ENCODE assay signal across 1 fruit fly cellular context in genomic region chr3L:16146539-16146934, dm6.
A peak's percentile ranks its signal among the peaks of the same experiment; 100 is the strongest.
TF ChIP-seq lines count a peak whose summit lies in the region.

No protein-coding gene starts in this region.

TF ChIP-seq in whole organism, embryonic, 481 proteins besides CTCF, POLR2A, EP300 and RAD21 (continued from another document and continues in another):
- TF ChIP-seq C15 (GFP tag; IDR thresholded peaks at IDR 0.05; lab: Robert Waterston, UW), result no peak
- TF ChIP-seq emc (GFP tag; optimal IDR thresholded peaks at IDR 0.05; lab: Kevin White, UChicago), result no peak
- TF ChIP-seq fd96Cb (tag; optimal IDR thresholded peaks at IDR 0.05; lab: Kevin White, UChicago), result no peak
- TF ChIP-seq CG18764 (GFP tag; optimal IDR thresholded peaks at IDR 0.05; lab: Kevin White, UChicago), result no peak
- no peak for TF ChIP-seq CG2875 (GFP tag; optimal IDR thresholded peaks at IDR 0.05; lab: Kevin White, UChicago)
- no peak for TF ChIP-seq sim (GFP tag; IDR thresholded peaks at IDR 0.05; lab: Robert Waterston, UW)
- no peak for TF ChIP-seq en (GFP tag; optimal IDR thresholded peaks at IDR 0.05; lab: Kevin White, UChicago)
- TF ChIP-seq Hand (GFP tag; optimal IDR thresholded peaks at IDR 0.05; lab: Kevin White, UChicago), result peak; percentile 28
- TF ChIP-seq Abd-B (GFP tag; optimal IDR thresholded peaks at IDR 0.05; lab: Kevin White, UChicago), result peak; percentile 3
- TF ChIP-seq bigmax (GFP tag; optimal IDR thresholded peaks at IDR 0.05; lab: Kevin White, UChicago), result no peak
- peak; percentile 58 for TF ChIP-seq Meics (GFP tag; optimal IDR thresholded peaks at IDR 0.05; lab: Kevin White, UChicago)
- TF ChIP-seq CG18599 (GFP tag; optimal IDR thresholded peaks at IDR 0.05; lab: Kevin White, UChicago), result peak; percentile 31
- TF ChIP-seq amos (GFP tag; IDR thresholded peaks at IDR 0.05; lab: Robert Waterston, UW; ENCODE audit: partially characterized antibody), result no peak
- no peak for TF ChIP-seq CG7963 (GFP tag; IDR thresholded peaks at IDR 0.05; lab: Robert Waterston, UW; ENCODE audit: partially characterized antibody)
- peak in 1 of 2 experiments; percentile 0 for TF ChIP-seq dpn (GFP tag; optimal IDR thresholded peaks at IDR 0.05; lab: Kevin White, UChicago)
- TF ChIP-seq NFAT (GFP tag; IDR thresholded peaks at IDR 0.05; lab: Robert Waterston, UW), result peak; percentile 52; the same call in 1 of the 2 replicates
- peak; percentile 34 for TF ChIP-seq CG13296 (GFP tag; optimal IDR thresholded peaks at IDR 0.05; lab: Kevin White, UChicago)
- TF ChIP-seq D (optimal IDR thresholded peaks at IDR 0.05; lab: Kevin White, UChicago), result no peak
- TF ChIP-seq D (GFP tag; optimal IDR thresholded peaks at IDR 0.05; lab: Kevin White, UChicago), result no peak
- no peak for TF ChIP-seq YL-1 (GFP tag; optimal IDR thresholded peaks at IDR 0.05; lab: Kevin White, UChicago)
- no peak for TF ChIP-seq oc (tag; optimal IDR thresholded peaks at IDR 0.05; lab: Kevin White, UChicago)
- TF ChIP-seq nau (GFP tag; optimal IDR thresholded peaks at IDR 0.05; lab: Kevin White, UChicago), result no peak
- TF ChIP-seq Lim3 (GFP tag; IDR thresholded peaks at IDR 0.05; lab: Robert Waterston, UW), result no peak
- no peak for TF ChIP-seq cg (GFP tag; optimal IDR thresholded peaks at IDR 0.05; lab: Kevin White, UChicago)
- TF ChIP-seq jing (GFP tag; optimal IDR thresholded peaks at IDR 0.05; lab: Kevin White, UChicago), result no peak
- TF ChIP-seq sob (GFP tag; IDR thresholded peaks at IDR 0.05; lab: Robert Waterston, UW), result peak; percentile 55
- TF ChIP-seq CG12219 (GFP tag; optimal IDR thresholded peaks at IDR 0.05; lab: Kevin White, UChicago), result no peak
- no peak for TF ChIP-seq ftz-f1 (GFP tag; optimal IDR thresholded peaks at IDR 0.05; lab: Kevin White, UChicago)
- TF ChIP-seq her (GFP tag; optimal IDR thresholded peaks at IDR 0.05; lab: Kevin White, UChicago), result no peak
- TF ChIP-seq sens-2 (GFP tag; IDR thresholded peaks at IDR 0.05; lab: Robert Waterston, UW), result no peak
- no peak for TF ChIP-seq CG7987 (GFP tag; optimal IDR thresholded peaks at IDR 0.05; lab: Kevin White, UChicago)
- TF ChIP-seq CG6765 (GFP tag; optimal IDR thresholded peaks at IDR 0.05; lab: Kevin White, UChicago), result peak; percentile 33
- no peak for TF ChIP-seq CG15696 (tag; optimal IDR thresholded peaks at IDR 0.05; lab: Kevin White, UChicago)
- TF ChIP-seq Rx (GFP tag; IDR thresholded peaks at IDR 0.05; lab: Robert Waterston, UW), result no peak
- TF ChIP-seq CG11723 (GFP tag; optimal IDR thresholded peaks at IDR 0.05; lab: Kevin White, UChicago), result no peak
- no peak for TF ChIP-seq CG9876 (GFP tag; optimal IDR thresholded peaks at IDR 0.05; lab: Kevin White, UChicago)
- peak; percentile 62; the same call in 1 of the 3 replicates for TF ChIP-seq CG11695 (GFP tag; IDR thresholded peaks at IDR 0.05; lab: Robert Waterston, UW)
- TF ChIP-seq CG1832 (GFP tag; optimal IDR thresholded peaks at IDR 0.05; lab: Kevin White, UChicago), result no peak
- TF ChIP-seq PHDP (tag; optimal IDR thresholded peaks at IDR 0.05; lab: Kevin White, UChicago), result peak; percentile 56
- no peak for TF ChIP-seq CG1792 (GFP tag; optimal IDR thresholded peaks at IDR 0.05; lab: Kevin White, UChicago)
- peak; percentile 63 for TF ChIP-seq al (GFP tag; IDR thresholded peaks at IDR 0.05; lab: Robert Waterston, UW)
- TF ChIP-seq Myb (GFP tag; optimal IDR thresholded peaks at IDR 0.05; lab: Kevin White, UChicago), result no peak
- TF ChIP-seq H15 (GFP tag; IDR thresholded peaks at IDR 0.05; lab: Robert Waterston, UW), result no peak
- TF ChIP-seq rib (GFP tag; IDR thresholded peaks at IDR 0.05; lab: Robert Waterston, UW), result no peak
- no peak for TF ChIP-seq CG11456 (GFP tag; IDR thresholded peaks at IDR 0.05; lab: Robert Waterston, UW)
- TF ChIP-seq pros (GFP tag; optimal IDR thresholded peaks at IDR 0.05; lab: Kevin White, UChicago), result no peak
- TF ChIP-seq unc-4 (GFP tag; IDR thresholded peaks at IDR 0.05; lab: Robert Waterston, UW; ENCODE audit: partially characterized antibody), result no peak
- no peak for TF ChIP-seq zen2 (GFP tag; IDR thresholded peaks at IDR 0.05; lab: Robert Waterston, UW; ENCODE audit: partially characterized antibody)
- no peak for TF ChIP-seq CG8290 (GFP tag; optimal IDR thresholded peaks at IDR 0.05; lab: Kevin White, UChicago)
- TF ChIP-seq CG8290 (tag; optimal IDR thresholded peaks at IDR 0.05; lab: Kevin White, UChicago), result no peak
- TF ChIP-seq CG7556 (GFP tag; optimal IDR thresholded peaks at IDR 0.05; lab: Kevin White, UChicago), result peak; percentile 39
- TF ChIP-seq slbo (GFP tag; IDR thresholded peaks at IDR 0.05; lab: Robert Waterston, UW), result peak; percentile 67
- no peak for TF ChIP-seq CG14710 (tag; optimal IDR thresholded peaks at IDR 0.05; lab: Kevin White, UChicago)
- TF ChIP-seq esg (GFP tag; conservative IDR thresholded peaks at IDR 0.05; lab: Robert Waterston, UW), result 0 out of 2 replicates have a peak, but pooled peaks have one; percentile 8
- TF ChIP-seq CG10431 (GFP tag; optimal IDR thresholded peaks at IDR 0.05; lab: Kevin White, UChicago), result no peak
- no peak for TF ChIP-seq Mrtf (GFP tag; IDR thresholded peaks at IDR 0.05; lab: Robert Waterston, UW)
- TF ChIP-seq CG3838 (GFP tag; optimal IDR thresholded peaks at IDR 0.05; lab: Kevin White, UChicago), result no peak
- TF ChIP-seq H2.0 (GFP tag; IDR thresholded peaks at IDR 0.05; lab: Robert Waterston, UW), result no peak
- no peak for TF ChIP-seq chn (GFP tag; optimal IDR thresholded peaks at IDR 0.05; lab: Kevin White, UChicago)
- TF ChIP-seq Drgx (GFP tag; IDR thresholded peaks at IDR 0.05; lab: Robert Waterston, UW), result no peak
- no peak for TF ChIP-seq corto (GFP tag; optimal IDR thresholded peaks at IDR 0.05; lab: Kevin White, UChicago)
- TF ChIP-seq gsb (GFP tag; IDR thresholded peaks at IDR 0.05; lab: Robert Waterston, UW), result peak; percentile 41; the same call in 1 of the 2 replicates
- TF ChIP-seq CG10654 (GFP tag; optimal IDR thresholded peaks at IDR 0.05; lab: Kevin White, UChicago), result no peak
- TF ChIP-seq ham (GFP tag; IDR thresholded peaks at IDR 0.05; lab: Robert Waterston, UW), result no peak
- TF ChIP-seq Sin3A (optimal IDR thresholded peaks at IDR 0.05; lab: Kevin White, UChicago), result no peak
- peak; percentile 54 for TF ChIP-seq ind (GFP tag; optimal IDR thresholded peaks at IDR 0.05; lab: Kevin White, UChicago)
- TF ChIP-seq BEAF-32 (GFP tag; optimal IDR thresholded peaks at IDR 0.05; lab: Kevin White, UChicago), result no peak
- no peak for TF ChIP-seq Dref (GFP tag; IDR thresholded peaks at IDR 0.05; lab: Robert Waterston, UW)
- no peak for TF ChIP-seq hkb (optimal IDR thresholded peaks at IDR 0.05; lab: Kevin White, UChicago)
- TF ChIP-seq hkb (GFP tag; IDR thresholded peaks at IDR 0.05; lab: Robert Waterston, UW), result no peak
- TF ChIP-seq MESR4 (GFP tag; optimal IDR thresholded peaks at IDR 0.05; lab: Kevin White, UChicago), result no peak
- peak; percentile 16 for TF ChIP-seq cwo (GFP tag; optimal IDR thresholded peaks at IDR 0.05; lab: Kevin White, UChicago)
- 0 out of 2 replicates have a peak, but pooled peaks have one; percentile 25 for TF ChIP-seq CG7372 (GFP tag; IDR thresholded peaks at IDR 0.05; lab: Robert Waterston, UW)
- no peak for TF ChIP-seq Elba2 (GFP tag; optimal IDR thresholded peaks at IDR 0.05; lab: Kevin White, UChicago)
- no peak for TF ChIP-seq Scr (GFP tag; IDR thresholded peaks at IDR 0.05; lab: Robert Waterston, UW; ENCODE audit: partially characterized antibody)
- no peak for TF ChIP-seq BtbVII (GFP tag; optimal IDR thresholded peaks at IDR 0.05; lab: Kevin White, UChicago)
- no peak for TF ChIP-seq CG15601 (tag; optimal IDR thresholded peaks at IDR 0.05; lab: Kevin White, UChicago)
- TF ChIP-seq CG8478 (optimal IDR thresholded peaks at IDR 0.05; lab: Kevin White, UChicago), result no peak
- no peak for TF ChIP-seq Dip3 (GFP tag; optimal IDR thresholded peaks at IDR 0.05; lab: Kevin White, UChicago)
- no peak for TF ChIP-seq CG31365 (tag; optimal IDR thresholded peaks at IDR 0.05; lab: Kevin White, UChicago)
- no peak for TF ChIP-seq twi (tag; optimal IDR thresholded peaks at IDR 0.05; lab: Kevin White, UChicago)
- no peak for TF ChIP-seq CG2202 (tag; optimal IDR thresholded peaks at IDR 0.05; lab: Kevin White, UChicago)
- no peak for TF ChIP-seq Awh (GFP tag; IDR thresholded peaks at IDR 0.05; lab: Robert Waterston, UW)
- TF ChIP-seq Atf3 (GFP tag; optimal IDR thresholded peaks at IDR 0.05; lab: Kevin White, UChicago), result no peak
- peak; percentile 6 for TF ChIP-seq CG18262 (tag; optimal IDR thresholded peaks at IDR 0.05; lab: Kevin White, UChicago)
- no peak for TF ChIP-seq cato (GFP tag; optimal IDR thresholded peaks at IDR 0.05; lab: Kevin White, UChicago; ENCODE audit: borderline replicate concordance)
- TF ChIP-seq pfk (GFP tag; optimal IDR thresholded peaks at IDR 0.05; lab: Kevin White, UChicago), result no peak
- TF ChIP-seq peb (GFP tag; IDR thresholded peaks at IDR 0.05; lab: Robert Waterston, UW), result no peak
- no peak for TF ChIP-seq zf30C (GFP tag; optimal IDR thresholded peaks at IDR 0.05; lab: Kevin White, UChicago)
- TF ChIP-seq CG12236 (GFP tag; optimal IDR thresholded peaks at IDR 0.05; lab: Kevin White, UChicago), result no peak
- TF ChIP-seq Hr39 (optimal IDR thresholded peaks at IDR 0.05; lab: Kevin White, UChicago), result no peak
- TF ChIP-seq otp (GFP tag; IDR thresholded peaks at IDR 0.05; lab: Robert Waterston, UW), result no peak
- TF ChIP-seq CG16863 (GFP tag; optimal IDR thresholded peaks at IDR 0.05; lab: Kevin White, UChicago), result no peak
- TF ChIP-seq Opbp (GFP tag; IDR thresholded peaks at IDR 0.05; lab: Robert Waterston, UW; ENCODE audit: partially characterized antibody), result no peak
- TF ChIP-seq zfh1 (GFP tag; IDR thresholded peaks at IDR 0.05; lab: Robert Waterston, UW), result no peak
- TF ChIP-seq CG12071 (GFP tag; optimal IDR thresholded peaks at IDR 0.05; lab: Kevin White, UChicago), result no peak
- no peak for TF ChIP-seq CG8765 (GFP tag; IDR thresholded peaks at IDR 0.05; lab: Robert Waterston, UW)
- peak; percentile 16 for TF ChIP-seq CG13775 (GFP tag; optimal IDR thresholded peaks at IDR 0.05; lab: Kevin White, UChicago)
- TF ChIP-seq lbe (GFP tag; optimal IDR thresholded peaks at IDR 0.05; lab: Kevin White, UChicago), result no peak
- no peak for TF ChIP-seq tin (GFP tag; optimal IDR thresholded peaks at IDR 0.05; lab: Kevin White, UChicago)
- no peak for TF ChIP-seq Neu2 (GFP tag; optimal IDR thresholded peaks at IDR 0.05; lab: Kevin White, UChicago; ENCODE audit: borderline replicate concordance)
- TF ChIP-seq CG4360 (GFP tag; IDR thresholded peaks at IDR 0.05; lab: Robert Waterston, UW), result no peak
- no peak for TF ChIP-seq CG5180 (GFP tag; optimal IDR thresholded peaks at IDR 0.05; lab: Kevin White, UChicago)
- TF ChIP-seq Side (GFP tag; optimal IDR thresholded peaks at IDR 0.05; lab: Kevin White, UChicago), result no peak
- no peak for TF ChIP-seq CG8944 (GFP tag; optimal IDR thresholded peaks at IDR 0.05; lab: Kevin White, UChicago)
- no peak for TF ChIP-seq gfzf (GFP tag; optimal IDR thresholded peaks at IDR 0.05; lab: Kevin White, UChicago)
- TF ChIP-seq D19B (GFP tag; optimal IDR thresholded peaks at IDR 0.05; lab: Kevin White, UChicago), result peak; percentile 12
- no peak for TF ChIP-seq kni (GFP tag; optimal IDR thresholded peaks at IDR 0.05; lab: Kevin White, UChicago)
- TF ChIP-seq gro (GFP tag; optimal IDR thresholded peaks at IDR 0.05; lab: Kevin White, UChicago), result no peak
- TF ChIP-seq CG4282 (GFP tag; optimal IDR thresholded peaks at IDR 0.05; lab: Kevin White, UChicago), result no peak
- peak; percentile 4 for TF ChIP-seq Ssrp (tag; optimal IDR thresholded peaks at IDR 0.05; lab: Kevin White, UChicago)
- no peak for TF ChIP-seq CG17328 (GFP tag; IDR thresholded peaks at IDR 0.05; lab: Robert Waterston, UW)
- TF ChIP-seq CG14014 (GFP tag; IDR thresholded peaks at IDR 0.05; lab: Robert Waterston, UW), result peak; percentile 43; the same call in 1 of the 2 replicates
- peak; percentile 5 for TF ChIP-seq pho (GFP tag; optimal IDR thresholded peaks at IDR 0.05; lab: Kevin White, UChicago)
- TF ChIP-seq jumu (GFP tag; optimal IDR thresholded peaks at IDR 0.05; lab: Kevin White, UChicago), result no peak
- TF ChIP-seq btn (GFP tag; optimal IDR thresholded peaks at IDR 0.05; lab: Kevin White, UChicago), result no peak
- TF ChIP-seq B-H1 (GFP tag; IDR thresholded peaks at IDR 0.05; lab: Robert Waterston, UW), result no peak
- no peak for TF ChIP-seq cad (GFP tag; optimal IDR thresholded peaks at IDR 0.05; lab: Kevin White, UChicago)
- TF ChIP-seq CG32767 (GFP tag; IDR thresholded peaks at IDR 0.05; lab: Robert Waterston, UW), result no peak
- TF ChIP-seq CG2120 (GFP tag; optimal IDR thresholded peaks at IDR 0.05; lab: Kevin White, UChicago), result peak; percentile 71
- peak; percentile 19 for TF ChIP-seq CG9437 (GFP tag; optimal IDR thresholded peaks at IDR 0.05; lab: Kevin White, UChicago)
- peak; percentile 71 for TF ChIP-seq Fer3 (tag; optimal IDR thresholded peaks at IDR 0.05; lab: Kevin White, UChicago)
- TF ChIP-seq CG15479 (GFP tag; optimal IDR thresholded peaks at IDR 0.05; lab: Kevin White, UChicago), result no peak
- no peak for TF ChIP-seq CG1603 (tag; optimal IDR thresholded peaks at IDR 0.05; lab: Kevin White, UChicago)
- TF ChIP-seq p53 (GFP tag; optimal IDR thresholded peaks at IDR 0.05; lab: Kevin White, UChicago), result no peak
- peak; percentile 50 for TF ChIP-seq CG9727 (GFP tag; optimal IDR thresholded peaks at IDR 0.05; lab: Kevin White, UChicago)
- TF ChIP-seq CG11560 (tag; IDR thresholded peaks at IDR 0.05; lab: Robert Waterston, UW), result 0 out of 3 replicates have a peak, but pooled peaks have one; percentile 24
- no peak for TF ChIP-seq ab (GFP tag; optimal IDR thresholded peaks at IDR 0.05; lab: Kevin White, UChicago)
- TF ChIP-seq tio (GFP tag; optimal IDR thresholded peaks at IDR 0.05; lab: Kevin White, UChicago), result no peak
- no peak for TF ChIP-seq sisA (GFP tag; IDR thresholded peaks at IDR 0.05; lab: Robert Waterston, UW)
- TF ChIP-seq Hsf (GFP tag; optimal IDR thresholded peaks at IDR 0.05; lab: Kevin White, UChicago), result peak; percentile 23
- TF ChIP-seq CG10147 (GFP tag; optimal IDR thresholded peaks at IDR 0.05; lab: Kevin White, UChicago), result no peak
- no peak for TF ChIP-seq ara (GFP tag; IDR thresholded peaks at IDR 0.05; lab: Robert Waterston, UW)
- no peak for TF ChIP-seq ranshi (GFP tag; IDR thresholded peaks at IDR 0.05; lab: Robert Waterston, UW)
- no peak for TF ChIP-seq Bteb2 (GFP tag; optimal IDR thresholded peaks at IDR 0.05; lab: Kevin White, UChicago)
- no peak for TF ChIP-seq Doc2 (GFP tag; IDR thresholded peaks at IDR 0.05; lab: Robert Waterston, UW)
- TF ChIP-seq usp (GFP tag; optimal IDR thresholded peaks at IDR 0.05; lab: Kevin White, UChicago), result no peak
- peak; percentile 62 for TF ChIP-seq CG15269 (tag; optimal IDR thresholded peaks at IDR 0.05; lab: Kevin White, UChicago)
